Fruit fly (Drosophila melanogaster): ENCODE data around the gene Idh.

The Idh gene

dm6 chr3L:8329005-8329404 is 31.7 kb downstream of the Idh start:
- TF ChIP-seq CG15269 (tag; optimal IDR thresholded peaks at IDR 0.05) (no peak), lola (GFP tag; optimal IDR thresholded peaks at IDR 0.05) (peak in 1 of 3 experiments; percentile 76), chinmo (GFP tag; IDR thresholded peaks at IDR 0.05; ENCODE audit: partially characterized antibody) (0 out of 4 replicates have a peak, but pooled peaks have one; percentile 41), ken (GFP tag; IDR thresholded peaks at IDR 0.05) (no peak), Bgb (GFP tag; IDR thresholded peaks at IDR 0.05; ENCODE audit: partially characterized antibody) (0 out of 2 replicates have a peak, but pooled peaks have one; percentile 25)

dm6 chr3L:8328283-8328682 is 32.4 kb downstream of the Idh start, which contains the start of gene CG34462:
TSS of gene CG34462 (plus strand) at chr3L:8328583.
- TF ChIP-seq pan (optimal IDR thresholded peaks at IDR 0.05), result no peak
- no peak for TF ChIP-seq pan (GFP tag; optimal IDR thresholded peaks at IDR 0.05 in 1 of 2, IDR thresholded peaks at IDR 0.05 in 1 of 2)
- no peak for TF ChIP-seq CG10565 (GFP tag; optimal IDR thresholded peaks at IDR 0.05)
- TF ChIP-seq CG4617 (GFP tag; optimal IDR thresholded peaks at IDR 0.05; ENCODE audit: borderline replicate concordance), result no peak
- no peak for TF ChIP-seq schlank (tag; optimal IDR thresholded peaks at IDR 0.05)
- TF ChIP-seq Stat92E (GFP tag; optimal IDR thresholded peaks at IDR 0.05), result no peak
- no peak for TF ChIP-seq CG6791 (GFP tag; IDR thresholded peaks at IDR 0.05; ENCODE audit: partially characterized antibody)
- TF ChIP-seq kay (GFP tag; optimal IDR thresholded peaks at IDR 0.05), result no peak
- TF ChIP-seq Six4 (GFP tag; optimal IDR thresholded peaks at IDR 0.05), result no peak
- no peak for TF ChIP-seq btn (GFP tag; optimal IDR thresholded peaks at IDR 0.05)
- no peak for TF ChIP-seq gce (GFP tag; IDR thresholded peaks at IDR 0.05)
- TF ChIP-seq HLH3B (GFP tag; IDR thresholded peaks at IDR 0.05), result no peak
- no peak for TF ChIP-seq Atf-2 (GFP tag; optimal IDR thresholded peaks at IDR 0.05)
- no peak for TF ChIP-seq Sry-δ (GFP tag; optimal IDR thresholded peaks at IDR 0.05)
- no peak for TF ChIP-seq CG16815 (GFP tag; optimal IDR thresholded peaks at IDR 0.05)
- TF ChIP-seq Sin3A (optimal IDR thresholded peaks at IDR 0.05), result no peak
- no peak for TF ChIP-seq dan (GFP tag; IDR thresholded peaks at IDR 0.05)
- no peak for TF ChIP-seq yki (optimal IDR thresholded peaks at IDR 0.05)
- no peak for TF ChIP-seq abd-A (tag; optimal IDR thresholded peaks at IDR 0.05)

dm6 chr3L:8325559-8325958 is 35.1 kb downstream of the Idh start, which contains the start of gene CG34461:
TSS of gene CG34461 (plus strand) at chr3L:8325859.
- TF ChIP-seq Jarid2 (GFP tag; optimal IDR thresholded peaks at IDR 0.05) (no peak), bbx (GFP tag; IDR thresholded peaks at IDR 0.05; ENCODE audit: partially characterized antibody) (no peak), trh (GFP tag; optimal IDR thresholded peaks at IDR 0.05) (no peak), klu (GFP tag; IDR thresholded peaks at IDR 0.05) (no peak), sqz (GFP tag; optimal IDR thresholded peaks at IDR 0.05) (no peak), Eip74EF (GFP tag; optimal IDR thresholded peaks at IDR 0.05) (no peak), eve (GFP tag; optimal IDR thresholded peaks at IDR 0.05) (no peak), Xbp1 (GFP tag; optimal IDR thresholded peaks at IDR 0.05) (no peak), CG6854 (GFP tag; optimal IDR thresholded peaks at IDR 0.05) (no peak), CG2202 (tag; optimal IDR thresholded peaks at IDR 0.05) (no peak), pan (optimal IDR thresholded peaks at IDR 0.05) (no peak), pan (GFP tag; optimal IDR thresholded peaks at IDR 0.05 in 1 of 2, IDR thresholded peaks at IDR 0.05 in 1 of 2) (no peak), btn (GFP tag; optimal IDR thresholded peaks at IDR 0.05) (no peak), CG13775 (GFP tag; optimal IDR thresholded peaks at IDR 0.05) (no peak), Sox102F (GFP tag; optimal IDR thresholded peaks at IDR 0.05) (no peak), unpg (GFP tag; optimal IDR thresholded peaks at IDR 0.05) (no peak), Nf-YA (GFP tag; IDR thresholded peaks at IDR 0.05) (no peak), Max (GFP tag; optimal IDR thresholded peaks at IDR 0.05) (no peak)

Measured in whole organism, embryonic.